Fruit fly (Drosophila melanogaster): ENCODE data around the gene sicily.

DNA sequence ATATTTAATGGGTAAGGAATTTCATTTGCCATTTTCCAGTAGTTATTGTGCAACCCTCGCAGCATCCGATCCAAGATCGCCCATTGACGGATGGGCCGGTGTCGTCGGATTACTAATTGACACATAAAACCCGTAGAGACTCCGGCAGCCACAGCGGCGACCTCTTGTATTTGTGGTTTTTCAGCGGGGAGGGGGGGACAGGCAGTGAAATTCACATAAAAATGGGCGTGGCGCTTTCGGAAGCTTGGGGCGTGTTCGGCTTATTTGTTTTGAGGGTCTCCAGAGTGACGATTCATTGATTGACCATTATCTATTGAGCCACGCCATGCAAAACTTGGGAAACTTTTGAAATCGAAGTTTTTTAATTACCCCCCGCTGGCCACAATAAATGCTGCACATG lies 42.3 kb upstream of the sicily start:
- no peak for TF ChIP-seq CG10348 (GFP tag; IDR thresholded peaks at IDR 0.05)
- no peak for TF ChIP-seq CG13204 (GFP tag; optimal IDR thresholded peaks at IDR 0.05)
- no peak for TF ChIP-seq CG12605 (GFP tag; IDR thresholded peaks at IDR 0.05)
- TF ChIP-seq Snoo (tag; optimal IDR thresholded peaks at IDR 0.05), result no peak
- no peak for TF ChIP-seq EcR (GFP tag; optimal IDR thresholded peaks at IDR 0.05)
- TF ChIP-seq CG34367 (tag; optimal IDR thresholded peaks at IDR 0.05), result no peak
- TF ChIP-seq CG15710 (tag; optimal IDR thresholded peaks at IDR 0.05), result no peak
- no peak for TF ChIP-seq CG4496 (GFP tag; IDR thresholded peaks at IDR 0.05)
- no peak for TF ChIP-seq Pif1B (GFP tag; optimal IDR thresholded peaks at IDR 0.05)
- TF ChIP-seq Pif1A (GFP tag; optimal IDR thresholded peaks at IDR 0.05), result no peak
- no peak for TF ChIP-seq CG32121 (GFP tag; IDR thresholded peaks at IDR 0.05)
- TF ChIP-seq CG8301 (tag; optimal IDR thresholded peaks at IDR 0.05), result no peak

All from whole organism, pupa.